Worm (Caenorhabditis elegans): Measurements from ENCODE around the gene R12B2.6.

DNA sequence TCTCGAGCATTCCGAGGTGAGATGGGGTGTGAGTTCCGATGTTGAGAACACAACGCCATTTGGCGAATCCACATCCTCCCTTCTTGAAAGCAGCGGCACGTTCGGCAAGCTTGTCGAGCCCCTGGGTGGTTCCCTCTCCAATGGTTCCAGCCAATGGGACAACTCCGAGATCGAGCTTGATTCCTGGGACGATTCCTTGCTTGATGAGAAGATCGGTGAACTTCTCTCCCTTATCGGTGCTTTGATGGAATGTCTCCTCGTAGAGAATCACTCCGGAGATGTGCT, 41.4 kb upstream of the R12B2.6 start:
- no peak for TF ChIP-seq snpc-4 (tag; optimal IDR thresholded peaks at IDR 0.05)
- TF ChIP-seq ztf-11 (tag; optimal IDR thresholded peaks at IDR 0.05): no peak
- no peak for TF ChIP-seq flh-1 (GFP tag; optimal IDR thresholded peaks at IDR 0.05)
- TF ChIP-seq blmp-1 (tag; optimal IDR thresholded peaks at IDR 0.05): no peak
- TF ChIP-seq ces-1 (GFP tag; optimal IDR thresholded peaks at IDR 0.05): no peak
- TF ChIP-seq tbx-8 (GFP tag; optimal IDR thresholded peaks at IDR 0.05): no peak
- TF ChIP-seq nhr-237 (tag; optimal IDR thresholded peaks at IDR 0.05): no peak
- no peak for TF ChIP-seq nhr-12 (tag; optimal IDR thresholded peaks at IDR 0.05)
- TF ChIP-seq lin-13 (tag; optimal IDR thresholded peaks at IDR 0.05): no peak
- TF ChIP-seq elt-3 (tag; optimal IDR thresholded peaks at IDR 0.05): no peak

All from whole organism, mixed stage, embryonic.